Worm (Caenorhabditis elegans): Measurements from ENCODE around the gene pmk-3.

DNA sequence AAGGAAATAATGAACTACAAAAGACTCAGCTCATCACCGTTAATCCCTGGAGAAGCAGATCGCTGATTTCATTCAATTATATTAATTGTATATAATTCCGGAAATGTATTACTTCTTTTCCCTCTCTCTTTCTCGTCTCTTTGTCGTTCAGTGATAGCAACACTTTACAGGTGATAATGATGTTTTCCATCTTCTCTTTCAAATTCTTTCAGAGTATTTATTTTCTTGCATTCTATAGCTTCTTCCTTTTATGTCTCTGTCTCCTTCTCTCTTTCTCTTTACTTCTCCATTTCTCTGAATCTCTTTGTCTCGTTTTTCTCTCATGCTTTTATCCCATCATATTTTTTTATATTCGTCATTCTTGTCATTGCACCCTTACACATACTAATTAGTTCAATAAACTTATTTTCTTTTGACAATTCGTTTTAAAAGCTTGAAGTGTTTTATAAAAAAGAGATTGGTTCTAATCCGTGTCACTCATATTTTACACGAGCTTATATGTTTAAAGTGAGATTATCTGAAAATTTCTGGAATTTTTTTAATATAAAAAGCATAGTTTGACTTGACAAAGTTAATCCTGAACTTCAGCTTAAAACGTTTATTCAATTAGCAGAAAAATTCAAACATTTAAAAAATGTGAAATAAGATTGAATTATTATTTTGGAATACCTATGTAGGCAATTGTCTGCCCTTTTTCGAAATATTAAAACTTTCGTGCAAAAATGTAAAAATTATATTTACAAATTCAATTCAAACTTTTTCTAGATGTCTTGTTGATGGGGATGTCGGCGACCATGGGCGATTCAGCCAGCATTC, 3.9 kb downstream of the pmk-3 start, which contains the start of gene pmk-2:
- TF ChIP-seq gmeb-2 (tag; optimal IDR thresholded peaks at IDR 0.05) (no peak), T23F11.4 (GFP tag; optimal IDR thresholded peaks at IDR 0.05) (no peak), unc-86 (tag; optimal IDR thresholded peaks at IDR 0.05) (no peak), nfya-1 (tag; optimal IDR thresholded peaks at IDR 0.05) (no peak), dmd-4 (tag; optimal IDR thresholded peaks at IDR 0.05; ENCODE audit: borderline replicate concordance) (no peak), pqm-1 (tag; optimal IDR thresholded peaks at IDR 0.05) (no peak)

All from whole organism, late embryonic.